Worm (Caenorhabditis elegans): ENCODE data around the gene smi-1.

smi-1 gene

ce11 chrIII:1856175-1856574 lies 22.0 kb upstream of the smi-1 start:
- TF ChIP-seq ref-2 (tag; optimal IDR thresholded peaks at IDR 0.05) (no peak), gmeb-2 (tag; optimal IDR thresholded peaks at IDR 0.05) (no peak), npax-4 (tag; optimal IDR thresholded peaks at IDR 0.05) (no peak), pag-3 (tag; optimal IDR thresholded peaks at IDR 0.05; ENCODE audit: borderline replicate concordance) (no peak), dve-1 (tag; optimal IDR thresholded peaks at IDR 0.05) (peak; percentile 61)

- no peak for TF ChIP-seq lim-6 (tag; optimal IDR thresholded peaks at IDR 0.05)
- no peak for TF ChIP-seq rnt-1 (tag; optimal IDR thresholded peaks at IDR 0.05)
- no peak for TF ChIP-seq lin-11 (tag; optimal IDR thresholded peaks at IDR 0.05)
- TF ChIP-seq F13H6.1 (tag; optimal IDR thresholded peaks at IDR 0.05), result no peak
- no peak for TF ChIP-seq nhr-232 (tag; optimal IDR thresholded peaks at IDR 0.05)
- TF ChIP-seq T23F11.4 (GFP tag; optimal IDR thresholded peaks at IDR 0.05), result no peak
- no peak for TF ChIP-seq C08G9.2 (tag; optimal IDR thresholded peaks at IDR 0.05)
- TF ChIP-seq Y22D7AL.16 (tag; optimal IDR thresholded peaks at IDR 0.05), result no peak
- TF ChIP-seq syd-9 (tag; optimal IDR thresholded peaks at IDR 0.05), result no peak
- no peak for TF ChIP-seq ceh-34 (tag; optimal IDR thresholded peaks at IDR 0.05)
- TF ChIP-seq unc-86 (tag; optimal IDR thresholded peaks at IDR 0.05), result no peak
These were observed 21.5 kb upstream of the smi-1 start for ce11 chrIII:1856679-1857078.

DNA sequence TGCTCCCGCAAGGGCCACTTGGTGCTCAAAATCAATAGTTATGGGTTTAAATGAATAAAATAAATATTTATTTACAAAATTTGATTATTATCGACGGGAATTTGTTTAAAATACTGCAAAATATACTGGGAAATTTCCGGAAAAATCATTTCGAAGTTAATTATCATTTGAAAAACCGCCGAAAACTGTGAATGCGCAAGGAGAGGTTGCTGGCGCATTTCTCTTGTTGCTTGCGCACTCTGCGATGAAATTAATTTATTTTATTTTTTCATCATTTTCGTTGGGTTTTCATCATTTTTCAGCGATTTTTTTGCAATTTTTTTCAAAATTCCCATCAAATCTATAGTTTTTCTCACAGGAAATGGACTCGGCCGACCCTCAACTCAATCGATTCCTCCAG lies 18.6 kb upstream of the smi-1 start, which contains the start of gene ddp-1:
ddp-1 (plus strand) TSS at position 357 of the 400 bp plus-strand sequence.
- TF ChIP-seq rnt-1 (tag; optimal IDR thresholded peaks at IDR 0.05), result peak; percentile 52
- peak; percentile 28 for TF ChIP-seq sdc-2 (tag; optimal IDR thresholded peaks at IDR 0.05)
- no peak for TF ChIP-seq unc-55 (GFP tag; optimal IDR thresholded peaks at IDR 0.05)
- TF ChIP-seq unc-86 (tag; optimal IDR thresholded peaks at IDR 0.05), result peak; percentile 77
- peak; percentile 68 for TF ChIP-seq Y22D7AL.16 (tag; optimal IDR thresholded peaks at IDR 0.05)
- TF ChIP-seq ceh-30 (tag; optimal IDR thresholded peaks at IDR 0.05), result no peak
- peak; percentile 78 for TF ChIP-seq madf-2 (tag; optimal IDR thresholded peaks at IDR 0.05)
- peak; percentile 68 for TF ChIP-seq C38D4.7 (GFP tag; optimal IDR thresholded peaks at IDR 0.05)
- peak; percentile 59 for TF ChIP-seq hlh-15 (tag; optimal IDR thresholded peaks at IDR 0.05)
- TF ChIP-seq ceh-34 (tag; optimal IDR thresholded peaks at IDR 0.05), result peak; percentile 66
- peak; percentile 64 for TF ChIP-seq ceh-31 (tag; optimal IDR thresholded peaks at IDR 0.05)
- TF ChIP-seq mec-3 (tag; optimal IDR thresholded peaks at IDR 0.05; ENCODE audit: borderline replicate concordance), result no peak
- TF ChIP-seq gmeb-2 (tag; optimal IDR thresholded peaks at IDR 0.05), result peak; percentile 82
- TF ChIP-seq pag-3 (tag; optimal IDR thresholded peaks at IDR 0.05; ENCODE audit: borderline replicate concordance), result no peak
- TF ChIP-seq ceh-22 (tag; optimal IDR thresholded peaks at IDR 0.05), result no peak
- TF ChIP-seq che-1 (tag; optimal IDR thresholded peaks at IDR 0.05), result peak; percentile 78
- peak; percentile 56 for TF ChIP-seq K02D7.2 (tag; optimal IDR thresholded peaks at IDR 0.05)
- TF ChIP-seq nfya-1 (tag; optimal IDR thresholded peaks at IDR 0.05), result peak; percentile 85
- TF ChIP-seq zip-5 (tag; optimal IDR thresholded peaks at IDR 0.05), result peak; percentile 7
- peak; percentile 65 for TF ChIP-seq ceh-2 (tag; optimal IDR thresholded peaks at IDR 0.05)
- peak; percentile 25 for TF ChIP-seq F13H6.1 (tag; optimal IDR thresholded peaks at IDR 0.05)
- TF ChIP-seq ahr-1 (tag; optimal IDR thresholded peaks at IDR 0.05), result no peak
- TF ChIP-seq C08G9.2 (tag; optimal IDR thresholded peaks at IDR 0.05), result peak; percentile 36
- peak; percentile 40 for TF ChIP-seq fkh-10 (GFP tag; optimal IDR thresholded peaks at IDR 0.05)
- TF ChIP-seq eyg-1 (tag; optimal IDR thresholded peaks at IDR 0.05), result peak; percentile 26
- peak; percentile 61 for TF ChIP-seq ceh-24 (tag; optimal IDR thresholded peaks at IDR 0.05)
- TF ChIP-seq pros-1 (tag; optimal IDR thresholded peaks at IDR 0.05), result no peak
- TF ChIP-seq ets-4 (tag; optimal IDR thresholded peaks at IDR 0.05), result peak; percentile 75
- peak; percentile 69 for TF ChIP-seq ceh-19 (GFP tag; optimal IDR thresholded peaks at IDR 0.05)
- TF ChIP-seq pha-2 (tag; optimal IDR thresholded peaks at IDR 0.05), result peak; percentile 58
- TF ChIP-seq unc-42 (tag; optimal IDR thresholded peaks at IDR 0.05), result peak; percentile 93
- peak; percentile 78 for TF ChIP-seq pat-9 (tag; optimal IDR thresholded peaks at IDR 0.05)
- TF ChIP-seq hlh-8 (tag; optimal IDR thresholded peaks at IDR 0.05), result no peak
- TF ChIP-seq lim-6 (tag; optimal IDR thresholded peaks at IDR 0.05), result peak; percentile 15
- TF ChIP-seq lin-11 (tag; optimal IDR thresholded peaks at IDR 0.05), result peak; percentile 47
- TF ChIP-seq hlh-13 (GFP tag; optimal IDR thresholded peaks at IDR 0.05), result no peak
- TF ChIP-seq hlh-30 (tag; optimal IDR thresholded peaks at IDR 0.05; ENCODE audit: insufficient read depth), result no peak
- TF ChIP-seq elt-4 (tag; optimal IDR thresholded peaks at IDR 0.05), result no peak
- TF ChIP-seq odd-2 (tag; optimal IDR thresholded peaks at IDR 0.05), result no peak
- TF ChIP-seq fkh-6 (tag; optimal IDR thresholded peaks at IDR 0.05), result peak; percentile 13
- TF ChIP-seq ceh-6 (GFP tag; optimal IDR thresholded peaks at IDR 0.05), result peak; percentile 39
- TF ChIP-seq dmd-4 (tag; optimal IDR thresholded peaks at IDR 0.05; ENCODE audit: borderline replicate concordance), result no peak

All from whole organism, late embryonic.